Worm (Caenorhabditis elegans): ENCODE results near the gene clec-158.
A peak's percentile ranks its signal among the peaks of the same experiment; 100 is the strongest.

The clec-158 gene

DNA sequence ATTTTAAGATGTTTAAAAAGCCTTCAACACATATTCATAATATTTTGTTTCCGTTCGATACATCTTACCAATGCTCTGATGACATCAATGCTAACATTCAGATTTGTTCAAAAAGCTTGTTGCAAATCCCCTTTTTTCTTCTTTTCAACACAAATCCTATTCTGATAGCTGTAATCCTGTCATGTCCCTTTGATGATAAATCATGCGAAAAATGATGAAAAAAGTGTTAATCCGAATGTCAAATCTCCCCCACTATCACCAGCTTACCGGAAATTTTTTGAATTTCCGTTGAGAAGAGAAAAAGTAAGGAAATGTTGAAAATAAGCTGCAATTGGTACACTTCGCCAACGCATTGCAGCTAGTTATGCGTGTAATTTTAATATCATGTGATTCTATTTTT is 22.4 kb upstream of the clec-158 start:
- TF ChIP-seq nhr-85 (tag) (peak; percentile 8), dsc-1 (tag; optimal IDR thresholded peaks at IDR 0.05) (peak; percentile 56), snpc-4 (tag; optimal IDR thresholded peaks at IDR 0.05) (no peak), efl-1 (optimal IDR thresholded peaks at IDR 0.05) (no peak), efl-1 (GFP tag; optimal IDR thresholded peaks at IDR 0.05 in 1 of 2) (peak in 1 of 2 experiments; percentile 63), unc-62 (GFP tag; optimal IDR thresholded peaks at IDR 0.05) (no peak), fkh-8 (tag; optimal IDR thresholded peaks at IDR 0.05) (peak; percentile 63)

DNA sequence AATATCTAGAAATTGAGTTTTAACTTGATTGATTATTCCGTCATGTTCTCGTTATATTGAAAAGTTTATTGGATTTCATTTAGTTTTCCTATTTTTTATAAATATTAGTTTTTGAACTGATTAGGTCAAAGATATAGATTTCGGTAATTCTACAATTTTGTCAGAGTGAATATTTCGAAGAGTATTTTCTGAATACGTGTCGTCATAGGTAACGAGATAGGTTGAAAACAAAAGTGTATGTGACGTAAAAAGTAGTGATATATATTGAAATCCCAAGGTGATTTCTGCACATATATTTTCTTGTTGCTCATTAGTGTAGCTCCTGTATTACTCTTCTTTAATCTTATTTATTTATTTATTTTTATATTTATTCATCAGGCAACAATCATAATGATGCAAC is 21.4 kb upstream of the clec-158 start, which contains the start of gene K04C2.7:
Gene K04C2.7, plus strand, starts transcription at position 301 of the 400 bp plus-strand sequence.
- TF ChIP-seq nhr-47 (tag; optimal IDR thresholded peaks at IDR 0.05) (peak; percentile 4), fkh-8 (tag; optimal IDR thresholded peaks at IDR 0.05) (peak; percentile 49), nhr-71 (tag; optimal IDR thresholded peaks at IDR 0.05) (peak; percentile 9), ztf-4 (tag; optimal IDR thresholded peaks at IDR 0.05) (no peak), dsc-1 (tag; optimal IDR thresholded peaks at IDR 0.05) (peak; percentile 2), ceh-8 (GFP tag; optimal IDR thresholded peaks at IDR 0.05) (peak; percentile 3), hlh-17 (GFP tag; optimal IDR thresholded peaks at IDR 0.05; ENCODE audit: borderline replicate concordance) (no peak)

DNA sequence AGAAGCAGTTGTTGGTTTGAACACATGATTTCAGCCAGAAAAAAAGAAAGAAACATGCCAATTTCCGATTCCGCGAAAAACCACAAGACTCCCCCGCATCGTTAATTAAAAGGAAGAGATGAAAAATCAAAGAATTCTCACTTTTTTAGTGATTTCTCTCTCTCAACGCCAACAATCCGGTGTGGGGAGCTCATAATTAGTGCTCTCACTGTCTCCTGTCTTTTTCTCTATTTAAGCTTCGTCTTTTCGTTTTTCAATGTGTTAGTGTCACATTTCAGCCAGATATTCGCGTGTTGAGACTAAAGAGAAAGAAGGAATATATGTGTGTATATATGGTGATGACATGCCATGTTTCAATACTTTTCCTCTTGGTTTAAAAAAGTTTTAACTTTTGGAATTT is 14.3 kb upstream of the clec-158 start:
- TF ChIP-seq C34B4.2 (tag; optimal IDR thresholded peaks at IDR 0.05) (no peak), nhr-71 (tag; optimal IDR thresholded peaks at IDR 0.05) (peak; percentile 77), nhr-20 (tag; optimal IDR thresholded peaks at IDR 0.05) (peak; percentile 36), snpc-4 (tag; optimal IDR thresholded peaks at IDR 0.05) (no peak), nhr-84 (tag; optimal IDR thresholded peaks at IDR 0.05) (no peak), unc-30 (tag; optimal IDR thresholded peaks at IDR 0.05) (no peak), ceh-82 (tag; optimal IDR thresholded peaks at IDR 0.05) (peak in 1 of 3 experiments; percentile 16), unc-130 (tag; optimal IDR thresholded peaks at IDR 0.05) (no peak), Y116A8C.19 (tag; optimal IDR thresholded peaks at IDR 0.05; ENCODE audit: borderline replicate concordance) (no peak), ets-5 (GFP tag; IDR thresholded peaks at IDR 0.05) (no peak), lin-39 (tag; optimal IDR thresholded peaks at IDR 0.05) (no peak), sptf-1 (tag; optimal IDR thresholded peaks at IDR 0.05) (no peak), ceh-8 (GFP tag; optimal IDR thresholded peaks at IDR 0.05) (no peak), pax-3 (tag; optimal IDR thresholded peaks at IDR 0.05) (no peak), dsc-1 (tag; optimal IDR thresholded peaks at IDR 0.05) (peak; percentile 5), lin-14 (GFP tag; optimal IDR thresholded peaks at IDR 0.05) (peak; percentile 81), unc-98 (GFP tag; IDR thresholded peaks at IDR 0.05) (no peak), pqm-1 (tag; optimal IDR thresholded peaks at IDR 0.05) (no peak), unc-86 (tag; optimal IDR thresholded peaks at IDR 0.05) (no peak), fkh-10 (GFP tag; optimal IDR thresholded peaks at IDR 0.05) (no peak), efl-3 (GFP tag; optimal IDR thresholded peaks at IDR 0.05) (no peak), mdl-1 (tag; optimal IDR thresholded peaks at IDR 0.05) (no peak), nhr-76 (tag; optimal IDR thresholded peaks at IDR 0.05) (no peak), ztf-4 (tag; optimal IDR thresholded peaks at IDR 0.05) (peak; percentile 42), ceh-88 (GFP tag; IDR thresholded peaks at IDR 0.05) (no peak), tbx-2 (tag; optimal IDR thresholded peaks at IDR 0.05) (peak; percentile 4), efl-1 (optimal IDR thresholded peaks at IDR 0.05) (peak in 1 of 2 experiments; percentile 31), efl-1 (GFP tag; optimal IDR thresholded peaks at IDR 0.05 in 1 of 2) (peak in 1 of 2 experiments; percentile 91), nhr-47 (tag; optimal IDR thresholded peaks at IDR 0.05) (peak; percentile 50), xbp-1 (tag; optimal IDR thresholded peaks at IDR 0.05) (no peak), sup-37 (GFP tag; optimal IDR thresholded peaks at IDR 0.05) (no peak), F16B12.6 (tag; optimal IDR thresholded peaks at IDR 0.05) (no peak), lsy-2 (tag; optimal IDR thresholded peaks at IDR 0.05) (peak; percentile 34 to 59), ama-1 (optimal IDR thresholded peaks at IDR 0.05) (peak; percentile 55), mep-1 (tag; optimal IDR thresholded peaks at IDR 0.05) (no peak), rnt-1 (tag; optimal IDR thresholded peaks at IDR 0.05) (peak; percentile 75), lin-35 (GFP tag; optimal IDR thresholded peaks at IDR 0.05) (no peak), zip-4 (GFP tag; optimal IDR thresholded peaks at IDR 0.05) (no peak), grh-1 (GFP tag; IDR thresholded peaks at IDR 0.05) (no peak), nhr-11 (tag; optimal IDR thresholded peaks at IDR 0.05) (peak; percentile 50), fkh-8 (tag; optimal IDR thresholded peaks at IDR 0.05) (peak; percentile 32), nhr-28 (tag; optimal IDR thresholded peaks at IDR 0.05) (no peak), zag-1 (tag; optimal IDR thresholded peaks at IDR 0.05) (no peak), nhr-237 (tag; optimal IDR thresholded peaks at IDR 0.05) (no peak), ces-1 (GFP tag; optimal IDR thresholded peaks at IDR 0.05) (no peak)
